Fruit fly (Drosophila melanogaster) whole organism: ENCODE data around the gene fok.

Source experiments
- Dll ChIP-seq: fragments of >200 bp; optimal IDR thresholded peaks from 2 replicates; lab custom pipeline; 2017
- EcR ChIP-seq, 2 experiments: fragments of >200 bp; optimal IDR thresholded peaks; 2 replicates each; lab custom pipeline; 2017; ENCODE audit warnings: missing biosample characterization in 2 of 2, missing genetic modification characterization in 2 of 2, missing genetic modification reagents in 2 of 2
- pan ChIP-seq: fragments of >200 bp; optimal IDR thresholded peaks from 2 replicates; lab custom pipeline; 2017
- psq ChIP-seq: fragments of >200 bp; optimal IDR thresholded peaks from 2 replicates; lab custom pipeline; 2017
- usp ChIP-seq: fragments of >200 bp; optimal IDR thresholded peaks from 2 replicates; lab custom pipeline; 2017; ENCODE audit warnings: missing biosample characterization, missing genetic modification characterization, mixed read lengths

dm6 chr2L:20067928-20068327 lies 16.9 kb downstream of the fok start:
- TF ChIP-seq EcR (GFP tag; optimal IDR thresholded peaks at IDR 0.05; lab: Kevin White, UChicago) (no peak), Dll (lab: Kevin White, UChicago) (no peak), pan (no peak), usp (GFP tag; lab: Kevin White, UChicago) (no peak), psq (lab: Kevin White, UChicago) (no peak)
